Worm (Caenorhabditis elegans): ENCODE results near the gene F13B12.3.

Gene F13B12.3

ce11 chrIV:10396827-10397226 is 42.1 kb upstream of the F13B12.3 start:
- TF ChIP-seq nhr-48 (tag; optimal IDR thresholded peaks at IDR 0.05) = no peak
- TF ChIP-seq ces-1 (GFP tag; optimal IDR thresholded peaks at IDR 0.05) = peak; percentile 38
- no peak for TF ChIP-seq lin-13 (GFP tag; optimal IDR thresholded peaks at IDR 0.05)
- TF ChIP-seq hlh-11 (tag; optimal IDR thresholded peaks at IDR 0.05) = no peak
- TF ChIP-seq nhr-76 (tag; optimal IDR thresholded peaks at IDR 0.05) = no peak
- TF ChIP-seq lin-1 (GFP tag; IDR thresholded peaks at IDR 0.05) = no peak
- TF ChIP-seq lin-39 (tag; optimal IDR thresholded peaks at IDR 0.05) = no peak
- no peak for TF ChIP-seq ceh-20 (GFP tag; IDR thresholded peaks at IDR 0.05)
- no peak for TF ChIP-seq unc-39 (tag; optimal IDR thresholded peaks at IDR 0.05)
- TF ChIP-seq egl-43 (GFP tag; IDR thresholded peaks at IDR 0.05) = no peak
- no peak for TF ChIP-seq dpl-1 (GFP tag; optimal IDR thresholded peaks at IDR 0.05)
- TF ChIP-seq gei-8 (GFP tag; optimal IDR thresholded peaks at IDR 0.05) = no peak
- TF ChIP-seq fkh-10 (GFP tag; optimal IDR thresholded peaks at IDR 0.05) = peak; percentile 10

ce11 chrIV:10398244-10398643 is 40.7 kb upstream of the F13B12.3 start:
- TF ChIP-seq ces-1 (GFP tag; optimal IDR thresholded peaks at IDR 0.05) (peak; percentile 28), ctbp-1 (GFP tag; IDR thresholded peaks at IDR 0.05) (0 out of 2 replicates have a peak, but pooled peaks have one; percentile 22), daf-16 (GFP tag; optimal IDR thresholded peaks at IDR 0.05) (no peak), daf-16 (tag; optimal IDR thresholded peaks at IDR 0.05) (no peak), nhr-28 (tag; optimal IDR thresholded peaks at IDR 0.05) (no peak), aha-1 (tag) (peak; percentile 95), hmg-1.1 (GFP tag; IDR thresholded peaks at IDR 0.05) (0 out of 2 replicates have a peak, but pooled peaks have one; percentile 7)

DNA sequence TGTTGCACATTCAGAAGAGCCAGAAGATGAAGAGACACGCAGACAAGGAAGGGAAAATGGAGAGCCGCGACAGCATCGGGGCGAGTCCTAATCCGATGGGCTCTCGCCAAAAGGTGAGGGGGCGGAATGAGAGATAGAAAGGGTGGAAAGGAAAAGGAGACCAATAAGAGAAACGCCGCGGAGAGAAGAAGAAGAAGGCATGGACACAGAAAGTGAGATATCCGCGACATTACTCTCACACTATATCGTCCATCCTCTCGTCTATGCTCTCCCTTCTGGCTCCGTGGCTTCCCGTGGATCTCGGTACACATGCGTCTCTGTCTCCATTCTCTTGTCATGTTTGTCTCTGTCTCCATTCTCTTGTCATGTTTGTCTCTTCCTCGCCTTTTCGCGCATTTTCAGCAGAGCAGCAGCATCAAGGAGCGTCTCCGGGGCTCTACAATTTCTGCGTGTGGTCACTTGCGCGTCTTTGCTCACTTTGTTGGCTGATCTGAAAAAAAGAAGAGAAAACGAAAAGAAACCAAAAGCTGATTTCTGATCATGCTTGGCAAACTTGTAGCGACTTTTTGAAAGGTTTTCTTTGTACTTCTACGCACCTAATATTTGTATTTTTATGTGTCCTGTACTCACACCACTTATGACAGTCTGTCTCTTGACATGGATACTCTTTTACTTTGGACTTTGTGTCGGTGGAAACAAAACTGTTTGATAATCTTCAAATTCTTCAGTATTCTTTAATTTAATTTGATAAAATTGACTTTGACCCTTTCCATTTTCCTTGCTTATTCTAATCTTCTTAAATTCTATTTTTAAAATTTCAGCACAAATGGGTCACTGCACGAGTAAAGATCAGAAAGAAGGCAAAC is 35.5 kb upstream of the F13B12.3 start, which contains the start of gene gpa-7:
gpa-7 (plus strand) TSS at position 816 of the 866 bp plus-strand sequence.
- TF ChIP-seq lin-13 (GFP tag; optimal IDR thresholded peaks at IDR 0.05) (no peak), mdl-1 (tag; optimal IDR thresholded peaks at IDR 0.05) (no peak), nhr-48 (tag; optimal IDR thresholded peaks at IDR 0.05) (peak; percentile 33), mxl-3 (GFP tag; optimal IDR thresholded peaks at IDR 0.05) (peak; percentile 25), daf-12 (tag; optimal IDR thresholded peaks at IDR 0.05) (no peak), nhr-42 (GFP tag; IDR thresholded peaks at IDR 0.05) (no peak), nhr-6 (tag; optimal IDR thresholded peaks at IDR 0.05) (no peak), ceh-32 (tag; optimal IDR thresholded peaks at IDR 0.05; ENCODE audit: poor library complexity) (peak; percentile 45), pqm-1 (tag; optimal IDR thresholded peaks at IDR 0.05) (no peak), F26F4.8 (GFP tag; conservative IDR thresholded peaks at IDR 0.05) (no peak), rbr-2 (tag; optimal IDR thresholded peaks at IDR 0.05) (peak; percentile 88), daf-19 (GFP tag; conservative IDR thresholded peaks at IDR 0.05) (no peak), saeg-2 (GFP tag; IDR thresholded peaks at IDR 0.05) (no peak), dpl-1 (GFP tag; optimal IDR thresholded peaks at IDR 0.05) (no peak), tra-1 (GFP tag; IDR thresholded peaks at IDR 0.05) (no peak), ZK546.5 (tag; optimal IDR thresholded peaks at IDR 0.05) (no peak), hif-1 (tag; optimal IDR thresholded peaks at IDR 0.05) (peak in 1 of 2 experiments; percentile 53), F37D6.2 (tag; optimal IDR thresholded peaks at IDR 0.05) (peak; percentile 64), lin-38 (GFP tag; IDR thresholded peaks at IDR 0.05) (no peak), pha-4 (GFP tag; IDR thresholded peaks at IDR 0.05) (no peak), pha-4 (tag; optimal IDR thresholded peaks at IDR 0.05) (no peak), set-16 (GFP tag; IDR thresholded peaks at IDR 0.05) (peak; percentile 72), dve-1 (tag; optimal IDR thresholded peaks at IDR 0.05; ENCODE audit: insufficient read depth) (no peak), spr-3 (GFP tag; optimal IDR thresholded peaks at IDR 0.05) (no peak), zip-2 (tag; optimal IDR thresholded peaks at IDR 0.05) (no peak), spr-1 (tag; optimal IDR thresholded peaks at IDR 0.05) (no peak), jun-1 (tag; optimal IDR thresholded peaks at IDR 0.05) (no peak), duxl-1 (tag; optimal IDR thresholded peaks at IDR 0.05; ENCODE audit: poor library complexity) (no peak), nhr-237 (tag; optimal IDR thresholded peaks at IDR 0.05) (no peak), lin-29 (GFP tag; IDR thresholded peaks at IDR 0.05) (no peak), zfp-3 (GFP tag; conservative IDR thresholded peaks at IDR 0.05) (no peak), R02D3.7 (tag; optimal IDR thresholded peaks at IDR 0.05) (no peak)
